Worm (Caenorhabditis elegans) whole organism, midembryonic: ENCODE results near the gene zzz-1.

Source experiments
- cog-1 ChIP-seq: sonication (generic microtip); optimal IDR thresholded peaks from 2 replicates; lab custom pipeline; 2016; ENCODE audit warnings: missing genetic modification characterization, missing compliant biosample characterization
- flt-1 ChIP-seq: fragments of 200-800 bp; sonication (Bioruptor generic); IDR thresholded peaks from 2 replicates; pipeline ENCODE4 v1.3.6; 2022; ENCODE audit warnings: missing genetic modification characterization, missing compliant biosample characterization
- klf-2 ChIP-seq: fragments of 200-800 bp; sonication (Bioruptor generic); conservative IDR thresholded peaks from 2 replicates; pipeline ENCODE4 v1.3.6; 2022; ENCODE audit warnings: missing genetic modification reagents, missing genetic modification characterization, missing compliant biosample characterization
- ref-1 ChIP-seq: fragments of 200-800 bp; sonication (Bioruptor generic); conservative IDR thresholded peaks from 2 replicates; pipeline ENCODE4 v1.3.6; 2022; ENCODE audit warnings: missing genetic modification reagents, missing genetic modification characterization, missing compliant biosample characterization
- tab-1 ChIP-seq: fragments of 200-800 bp; sonication (Bioruptor generic); IDR thresholded peaks from 2 replicates; pipeline ENCODE4 v1.3.6; 2022; ENCODE audit warnings: missing genetic modification characterization, missing compliant biosample characterization
- ztf-29 ChIP-seq: fragments of 200-800 bp; sonication (Bioruptor generic); IDR thresholded peaks from 2 replicates; pipeline ENCODE4 v1.3.6; 2022; ENCODE audit warnings: missing genetic modification reagents, missing genetic modification characterization, missing compliant biosample characterization

ce11 chrV:10890980-10891379 is 18.0 kb downstream of the zzz-1 start, which contains the start of gene F32D8.12:
- TF ChIP-seq klf-2 (GFP tag; lab: Robert Waterston, UW) (no peak), flt-1 (GFP tag; lab: Robert Waterston, UW) (no peak), cog-1 (tag; lab: Kevin White, UChicago) (no peak), ztf-29 (GFP tag; lab: Robert Waterston, UW) (no peak), ref-1 (GFP tag; lab: Robert Waterston, UW) (no peak), tab-1 (no peak)
